Worm (Caenorhabditis elegans) whole organism, L3 larva: ENCODE results near the gene Y6E2A.4.
A peak's percentile ranks its signal among the peaks of the same experiment; 100 is the strongest.

Experiments used
- R02D3.7 ChIP-seq: fragments of 150-350 bp; optimal IDR thresholded peaks from 2 replicates; lab custom pipeline; 2014; ENCODE audit warnings: missing biosample characterization, missing genetic modification characterization
- ZK546.5 ChIP-seq: sonication (generic microtip); optimal IDR thresholded peaks from 2 replicates; lab custom pipeline; 2017; ENCODE audit warnings: missing biosample characterization, missing genetic modification characterization
- ama-1 ChIP-seq: fragments of 150-350 bp; optimal IDR thresholded peaks from 2 replicates; lab custom pipeline; 2018
- ceh-16 ChIP-seq: sonication (generic microtip); optimal IDR thresholded peaks from 2 replicates; lab custom pipeline; 2017; ENCODE audit warnings: missing biosample characterization, missing genetic modification characterization
- ceh-28 ChIP-seq: fragments of 150-350 bp; optimal IDR thresholded peaks from 2 replicates; lab custom pipeline; 2014; ENCODE audit warnings: missing biosample characterization, missing genetic modification reagents, missing genetic modification characterization
- ceh-82 ChIP-seq: fragments of 150-350 bp; optimal IDR thresholded peaks from 2 replicates; lab custom pipeline; 2014; ENCODE audit warnings: missing biosample characterization, missing genetic modification characterization
- egl-27 ChIP-seq: sonication (generic microtip); optimal IDR thresholded peaks from 4 replicates; lab custom pipeline; 2017; ENCODE audit warnings: missing biosample characterization, missing genetic modification reagents, missing genetic modification characterization
- elt-1 ChIP-seq: fragments of 150-350 bp; optimal IDR thresholded peaks from 2 replicates; lab custom pipeline; 2014; ENCODE audit warnings: missing biosample characterization, missing genetic modification characterization
- elt-3 ChIP-seq, 3 experiments: fragments of 150-350 bp in 1 of 3; sonication (generic microtip) in 2 of 3; optimal IDR thresholded peaks; 2 replicates in 2 of 3; 4 replicates in 1 of 3; lab custom pipeline; 2014 to 2017; ENCODE audit warnings: missing biosample characterization in 3 of 3, missing genetic modification characterization in 3 of 3
- eor-1 ChIP-seq, 2 experiments: fragments of 150-350 bp; optimal IDR thresholded peaks; 2 replicates each; lab custom pipeline; 2014 to 2018; ENCODE audit warnings: missing biosample characterization in 2 of 2, missing genetic modification characterization in 2 of 2
- fkh-2 ChIP-seq: fragments of 150-350 bp; optimal IDR thresholded peaks from 2 replicates; lab custom pipeline; 2014; ENCODE audit warnings: missing biosample characterization, missing genetic modification reagents, missing genetic modification characterization
- fos-1 ChIP-seq: fragments of 150-350 bp; optimal IDR thresholded peaks from 2 replicates; lab custom pipeline; 2014; ENCODE audit warnings: missing biosample characterization, missing genetic modification characterization
- jun-1 ChIP-seq: fragments of 150-350 bp; optimal IDR thresholded peaks from 2 replicates; lab custom pipeline; 2014; ENCODE audit warnings: missing biosample characterization, missing genetic modification reagents, missing genetic modification characterization
- lin-15B ChIP-seq: fragments of 150-350 bp; optimal IDR thresholded peaks from 2 replicates; lab custom pipeline; 2014; ENCODE audit warnings: missing biosample characterization, missing genetic modification characterization
- lsy-12 ChIP-seq: sonication (generic microtip); optimal IDR thresholded peaks from 2 replicates; lab custom pipeline; 2016; ENCODE audit warnings: mild to moderate bottlenecking, missing genetic modification characterization, missing compliant biosample characterization
- mdl-1 ChIP-seq: fragments of 150-350 bp; optimal IDR thresholded peaks from 2 replicates; lab custom pipeline; 2014; ENCODE audit warnings: missing biosample characterization, missing genetic modification characterization
- mml-1 ChIP-seq: fragments of 150-350 bp; sonication (generic microtip); optimal IDR thresholded peaks from 3 replicates; lab custom pipeline; 2014; ENCODE audit warnings: missing biosample characterization, missing genetic modification characterization
- nfya-1 ChIP-seq: sonication (generic microtip); optimal IDR thresholded peaks from 2 replicates; lab custom pipeline; 2017; ENCODE audit warnings: missing genetic modification characterization, mild to moderate bottlenecking, missing compliant biosample characterization, antibody characterized with exemption, moderate library complexity; ENCODE audit not compliant: insufficient read depth
- nhr-12 ChIP-seq: fragments of 150-350 bp; optimal IDR thresholded peaks from 2 replicates; lab custom pipeline; 2014; ENCODE audit warnings: missing biosample characterization, missing genetic modification characterization
- nhr-23 ChIP-seq: fragments of 150-350 bp; optimal IDR thresholded peaks from 2 replicates; lab custom pipeline; 2014; ENCODE audit warnings: missing biosample characterization, missing genetic modification reagents, missing genetic modification characterization
- nhr-237 ChIP-seq: fragments of 150-350 bp; optimal IDR thresholded peaks from 2 replicates; lab custom pipeline; 2014; ENCODE audit warnings: missing biosample characterization, missing genetic modification characterization
- nhr-25 ChIP-seq: sonication (generic microtip); optimal IDR thresholded peaks from 2 replicates; lab custom pipeline; 2017; ENCODE audit warnings: missing biosample characterization, missing genetic modification characterization
- nhr-28 ChIP-seq: fragments of 150-350 bp; optimal IDR thresholded peaks from 2 replicates; lab custom pipeline; 2014; ENCODE audit warnings: missing biosample characterization, missing genetic modification characterization
- nhr-43 ChIP-seq: sonication (generic microtip); optimal IDR thresholded peaks from 2 replicates; lab custom pipeline; 2016; ENCODE audit warnings: mild to moderate bottlenecking, missing genetic modification characterization, missing compliant biosample characterization; ENCODE audit not compliant: poor library complexity, severe bottlenecking
- nhr-67 ChIP-seq: fragments of 150-350 bp; optimal IDR thresholded peaks from 2 replicates; lab custom pipeline; 2014; ENCODE audit warnings: missing biosample characterization, missing genetic modification characterization
- nhr-76 ChIP-seq: fragments of 150-350 bp; sonication (generic microtip); optimal IDR thresholded peaks from 5 replicates; lab custom pipeline; 2014; ENCODE audit warnings: missing biosample characterization, missing genetic modification characterization
- nhr-77 ChIP-seq: fragments of 150-350 bp; optimal IDR thresholded peaks from 2 replicates; lab custom pipeline; 2014; ENCODE audit warnings: missing biosample characterization, missing genetic modification characterization
- pha-4 ChIP-seq: fragments of 150-350 bp; optimal IDR thresholded peaks from 2 replicates; lab custom pipeline; 2014; ENCODE audit warnings: missing biosample characterization, missing genetic modification reagents, missing genetic modification characterization
- pqm-1 ChIP-seq: fragments of 150-350 bp; optimal IDR thresholded peaks from 2 replicates; lab custom pipeline; 2017; ENCODE audit warnings: missing biosample characterization, missing genetic modification characterization, inconsistent platforms
- sea-2 ChIP-seq: fragments of 150-350 bp; sonication (generic microtip); optimal IDR thresholded peaks from 4 replicates; lab custom pipeline; 2014; ENCODE audit warnings: missing biosample characterization, missing genetic modification reagents, missing genetic modification characterization
- skn-1 ChIP-seq: fragments of 150-350 bp; optimal IDR thresholded peaks from 2 replicates; lab custom pipeline; 2014; ENCODE audit warnings: missing biosample characterization, missing genetic modification characterization
- unc-39 ChIP-seq: sonication (generic microtip); optimal IDR thresholded peaks from 4 replicates; lab custom pipeline; 2017; ENCODE audit warnings: missing biosample characterization, missing genetic modification characterization
- unc-62 ChIP-seq: fragments of 150-350 bp; sonication (generic microtip); optimal IDR thresholded peaks from 4 replicates; lab custom pipeline; 2014; ENCODE audit warnings: missing biosample characterization, missing genetic modification reagents, missing genetic modification characterization
- zag-1 ChIP-seq: fragments of 150-350 bp; optimal IDR thresholded peaks from 2 replicates; lab custom pipeline; 2014; ENCODE audit warnings: missing biosample characterization, missing genetic modification characterization
- ztf-11 ChIP-seq: fragments of 150-350 bp; optimal IDR thresholded peaks from 2 replicates; lab custom pipeline; 2014; ENCODE audit warnings: missing biosample characterization, missing genetic modification characterization

Gene Y6E2A.4

DNA sequence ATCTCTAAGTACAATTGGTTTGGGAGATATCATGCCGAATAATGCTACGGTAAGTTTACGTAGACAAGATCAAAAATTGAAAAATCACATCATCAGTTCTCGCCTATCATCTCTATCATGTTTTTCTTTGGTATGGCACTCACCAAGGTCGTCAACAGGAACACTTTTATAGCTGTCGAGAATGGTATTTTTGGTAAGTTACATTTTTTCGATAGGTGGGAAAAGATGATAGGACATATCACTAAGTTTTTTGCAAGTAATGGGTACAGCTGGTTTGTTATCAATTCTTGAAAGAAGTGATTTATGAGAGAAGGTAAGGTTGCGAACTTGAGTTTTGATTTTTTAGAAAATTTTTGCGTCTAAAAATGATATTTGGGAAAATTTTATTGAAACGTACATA, 8.6 kb downstream of the Y6E2A.4 start:
- TF ChIP-seq R02D3.7 (tag; lab: Kevin White, UChicago), result no peak
- TF ChIP-seq nhr-23 (tag; lab: Kevin White, UChicago), result no peak
- TF ChIP-seq skn-1 (tag; lab: Kevin White, UChicago), result no peak
- no peak for TF ChIP-seq eor-1 (tag; optimal IDR thresholded peaks at IDR 0.05; lab: Kevin White, UChicago)
- TF ChIP-seq pha-4 (tag; lab: Kevin White, UChicago), result no peak
- no peak for TF ChIP-seq nhr-77 (tag; lab: Kevin White, UChicago)
- peak in 2 of 3 experiments; percentile 17 to 74 for TF ChIP-seq elt-3 (tag; optimal IDR thresholded peaks at IDR 0.05; lab: Kevin White, UChicago)
- TF ChIP-seq nhr-25 (tag; lab: Kevin White, UChicago), result peak; percentile 24
- no peak for TF ChIP-seq ceh-28
- TF ChIP-seq nhr-76 (tag; lab: Kevin White, UChicago), result no peak
- TF ChIP-seq nfya-1 (tag; lab: Kevin White, UChicago), result no peak
- TF ChIP-seq, all 47 proteins: peak for 2

DNA sequence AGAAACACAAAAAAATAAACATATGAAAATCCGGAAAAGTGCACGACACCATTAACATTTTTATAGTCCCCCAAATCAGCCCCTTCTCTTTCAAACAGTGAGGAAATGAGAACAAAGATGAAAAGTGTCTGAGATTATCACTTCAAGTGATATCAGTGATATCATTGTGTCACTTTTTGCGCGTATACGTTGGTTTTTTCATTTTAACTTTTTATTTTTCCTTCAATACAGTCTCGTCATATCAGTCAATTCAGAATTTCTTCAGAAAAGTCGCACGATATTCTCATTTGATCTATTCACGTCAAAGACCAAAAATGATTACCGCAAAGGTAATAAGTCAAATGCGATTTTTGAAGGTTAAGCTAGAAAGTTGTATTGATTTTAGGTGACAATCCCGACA, 11.8 kb downstream of the Y6E2A.4 start, which contains the start of gene twk-34:
TSS of gene twk-34 (plus strand) at position 216 of the 400 bp plus-strand sequence.
- TF ChIP-seq elt-3 (tag; optimal IDR thresholded peaks at IDR 0.05; lab: Kevin White, UChicago) (peak in 1 of 3 experiments; percentile 52), ZK546.5 (no peak)

DNA sequence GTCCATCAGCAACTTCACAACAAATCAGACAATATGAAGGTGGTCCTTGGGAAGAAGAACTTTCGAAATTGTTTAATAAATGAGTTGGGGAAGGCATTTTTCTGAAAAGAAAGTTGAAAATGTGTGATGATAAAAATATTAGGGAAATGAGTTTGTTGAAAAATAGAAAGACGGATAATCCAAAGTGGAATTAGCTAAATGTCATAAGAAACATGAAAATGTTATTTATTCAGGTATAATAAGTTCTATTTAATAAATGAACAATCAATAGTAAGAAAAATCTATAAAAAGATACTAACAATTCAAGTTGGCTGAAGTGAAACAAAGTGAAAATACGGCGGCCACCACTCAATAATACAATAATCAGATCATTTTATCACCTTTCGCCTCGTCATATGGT, 14.3 kb downstream of the Y6E2A.4 start, which contains the start of gene nhr-53:
TSS of gene nhr-53 (minus strand) at position 101 of the 400 bp plus-strand sequence.
- TF ChIP-seq nhr-67 (tag; lab: Kevin White, UChicago) (no peak), nhr-23 (tag; lab: Kevin White, UChicago) (no peak), fos-1 (tag; lab: Kevin White, UChicago) (no peak), nhr-43 (no peak)

DNA sequence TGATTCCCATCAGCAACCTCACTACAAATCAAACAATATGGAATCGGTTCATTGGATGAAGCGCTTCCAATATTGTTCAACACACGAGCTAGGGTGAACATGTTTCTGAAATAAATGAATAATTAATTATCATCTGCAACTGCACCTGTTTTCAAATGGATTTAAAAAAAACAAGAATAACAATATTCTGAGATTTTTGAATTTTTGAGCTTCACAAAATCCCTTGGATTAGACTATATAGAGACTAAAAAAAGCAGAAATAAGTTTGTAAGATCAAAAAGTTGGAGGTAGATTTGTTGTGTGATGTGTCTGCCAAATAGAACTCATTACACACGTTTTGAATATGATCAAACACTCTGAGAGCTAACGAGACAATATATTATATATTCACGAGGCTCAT, 16.8 kb downstream of the Y6E2A.4 start, which contains the start of gene nhr-199:
TSS of gene nhr-199 (minus strand) at position 101 of the 400 bp plus-strand sequence.
- no peak for TF ChIP-seq nhr-76 (tag; lab: Kevin White, UChicago)
- no peak for TF ChIP-seq nhr-25 (tag; lab: Kevin White, UChicago)
- no peak for TF ChIP-seq lin-15B (tag; lab: Kevin White, UChicago)
- no peak for TF ChIP-seq pqm-1 (tag; lab: Kevin White, UChicago)
- TF ChIP-seq ztf-11 (tag; lab: Kevin White, UChicago), result no peak
- no peak for TF ChIP-seq ceh-82 (tag; lab: Kevin White, UChicago)
- no peak for TF ChIP-seq skn-1 (tag; lab: Kevin White, UChicago)
- no peak for TF ChIP-seq unc-62 (GFP tag; lab: Kevin White, UChicago)
- TF ChIP-seq nhr-28 (tag; lab: Kevin White, UChicago), result no peak
- no peak for TF ChIP-seq elt-1
- no peak for TF ChIP-seq R02D3.7 (tag; lab: Kevin White, UChicago)

DNA sequence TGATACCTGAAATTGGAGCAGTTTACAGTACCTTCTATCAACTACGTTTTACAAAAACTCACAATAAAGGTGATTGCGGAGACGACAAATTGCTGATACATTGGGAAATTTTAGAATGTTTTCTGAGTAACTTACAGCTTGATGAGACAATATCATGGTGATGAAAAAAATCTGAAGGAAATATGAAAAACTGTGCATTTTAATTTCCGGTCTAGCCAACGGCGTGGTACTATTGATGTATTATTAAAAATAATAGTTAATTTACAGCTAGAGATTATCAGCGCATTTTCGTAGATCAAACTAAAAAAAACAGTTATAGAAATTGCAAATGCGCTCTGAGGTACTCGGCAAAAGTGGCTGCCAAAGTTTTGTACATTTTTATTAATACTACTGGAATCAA, 18.5 kb downstream of the Y6E2A.4 start, which contains the start of gene srx-29:
TSS of gene srx-29 (minus strand) at position 101 of the 400 bp plus-strand sequence.
- TF ChIP-seq elt-1, result no peak
- TF ChIP-seq unc-39 (tag; lab: Kevin White, UChicago), result no peak
- no peak for TF ChIP-seq nhr-25 (tag; lab: Kevin White, UChicago)
- TF ChIP-seq nhr-28 (tag; lab: Kevin White, UChicago), result no peak
- TF ChIP-seq nhr-76 (tag; lab: Kevin White, UChicago), result no peak
- TF ChIP-seq nhr-237 (tag; lab: Kevin White, UChicago), result no peak
- TF ChIP-seq fkh-2, result no peak
- no peak for TF ChIP-seq nfya-1 (tag; lab: Kevin White, UChicago)
- no peak for TF ChIP-seq lin-15B (tag; lab: Kevin White, UChicago)
- TF ChIP-seq fos-1 (tag; lab: Kevin White, UChicago), result no peak

DNA sequence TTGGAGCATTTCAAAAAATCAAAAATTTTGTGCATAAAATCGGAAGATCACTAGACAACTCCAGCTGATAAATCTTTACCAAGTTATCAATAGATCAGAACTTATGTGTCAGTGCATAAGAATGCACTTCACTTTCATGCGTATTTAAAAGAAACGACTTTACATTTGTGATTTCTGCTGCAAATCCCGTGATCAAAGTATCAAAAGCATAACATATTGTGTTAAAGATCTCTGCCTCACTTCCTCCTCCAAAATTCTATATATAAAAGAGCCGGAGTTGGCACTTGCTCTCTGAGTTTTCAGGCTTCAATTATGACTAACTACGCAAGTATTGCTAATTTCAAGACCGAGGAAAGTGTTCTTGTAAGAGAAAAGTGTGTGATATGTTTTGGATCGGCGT, 22.9 kb downstream of the Y6E2A.4 start, which contains the start of gene nhr-198:
TSS of gene nhr-198 (plus strand) at position 313 of the 400 bp plus-strand sequence.
- TF ChIP-seq mdl-1 (tag; lab: Kevin White, UChicago) (no peak), zag-1 (tag; lab: Kevin White, UChicago) (no peak), unc-39 (tag; lab: Kevin White, UChicago) (no peak), ama-1 (lab: Kevin White, UChicago) (no peak), unc-62 (GFP tag; lab: Kevin White, UChicago) (no peak), nhr-28 (tag; lab: Kevin White, UChicago) (no peak)

DNA sequence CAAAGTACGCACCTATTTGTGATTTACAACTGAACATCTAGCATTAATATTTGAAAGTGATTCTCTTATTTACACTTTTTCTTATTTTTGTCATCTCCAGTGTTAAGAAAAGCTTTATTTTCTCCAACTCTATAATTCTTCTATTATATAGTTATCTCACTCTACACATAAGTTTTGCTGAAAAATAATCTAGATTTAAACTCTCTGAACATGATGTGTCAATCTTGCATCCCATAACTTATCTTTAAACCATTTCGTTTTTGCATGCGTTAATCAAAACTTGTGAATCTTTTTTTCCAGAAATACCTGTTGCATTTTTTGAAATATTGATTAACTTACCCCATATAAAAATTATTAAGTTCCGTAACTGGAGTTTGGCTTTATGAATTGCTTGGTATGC, 26.6 kb downstream of the Y6E2A.4 start, which contains the start of gene nhr-268:
TSS of gene nhr-268 (plus strand) at position 301 of the 400 bp plus-strand sequence.
- TF ChIP-seq ceh-16 (tag; lab: Kevin White, UChicago) (no peak), ZK546.5 (no peak), egl-27 (tag; lab: Kevin White, UChicago) (no peak), elt-3 (tag; optimal IDR thresholded peaks at IDR 0.05; lab: Kevin White, UChicago) (no peak), nhr-25 (tag; lab: Kevin White, UChicago) (no peak), jun-1 (no peak), sea-2 (GFP tag; lab: Kevin White, UChicago) (no peak), skn-1 (tag; lab: Kevin White, UChicago) (no peak), nhr-43 (no peak), nhr-12 (tag; lab: Kevin White, UChicago) (no peak), eor-1 (tag; optimal IDR thresholded peaks at IDR 0.05; lab: Kevin White, UChicago) (no peak), nhr-28 (tag; lab: Kevin White, UChicago) (no peak), nhr-67 (tag; lab: Kevin White, UChicago) (no peak), mml-1 (tag; lab: Kevin White, UChicago) (no peak), ama-1 (lab: Kevin White, UChicago) (no peak), lin-15B (tag; lab: Kevin White, UChicago) (no peak), ceh-28 (no peak), lsy-12 (tag; lab: Kevin White, UChicago) (no peak)
